Worm (Caenorhabditis elegans) whole organism, L4/young adult: ENCODE measurements around the gene Y16E11A.4.

ENCODE experiments used
- W03F9.2 ChIP-seq: fragments of 150-350 bp; optimal IDR thresholded peaks from 2 replicates; lab custom pipeline; 2014; ENCODE audit warnings: missing biosample characterization, missing genetic modification characterization
- dao-5 ChIP-seq: sonication (generic microtip); optimal IDR thresholded peaks from 2 replicates; lab custom pipeline; 2016; ENCODE audit warnings: missing genotype, missing genetic modification characterization, moderate library complexity, missing compliant biosample characterization
- him-1 ChIP-seq: sonication (generic microtip); optimal IDR thresholded peaks from 2 replicates; lab custom pipeline; 2016; ENCODE audit warnings: missing genotype, missing genetic modification reagents, missing genetic modification characterization, missing compliant biosample characterization

ce11 chrII:2033286-2033685 is 46.2 kb downstream of the Y16E11A.4 start, which contains the start of gene F59H6.14:
- no peak for TF ChIP-seq him-1 (tag; lab: Kevin White, UChicago)
- no peak for TF ChIP-seq W03F9.2 (tag; lab: Kevin White, UChicago)
- TF ChIP-seq dao-5 (tag; lab: Kevin White, UChicago), result no peak
